Fruit fly (Drosophila melanogaster): ENCODE data around the gene Phyhd1.

DNA sequence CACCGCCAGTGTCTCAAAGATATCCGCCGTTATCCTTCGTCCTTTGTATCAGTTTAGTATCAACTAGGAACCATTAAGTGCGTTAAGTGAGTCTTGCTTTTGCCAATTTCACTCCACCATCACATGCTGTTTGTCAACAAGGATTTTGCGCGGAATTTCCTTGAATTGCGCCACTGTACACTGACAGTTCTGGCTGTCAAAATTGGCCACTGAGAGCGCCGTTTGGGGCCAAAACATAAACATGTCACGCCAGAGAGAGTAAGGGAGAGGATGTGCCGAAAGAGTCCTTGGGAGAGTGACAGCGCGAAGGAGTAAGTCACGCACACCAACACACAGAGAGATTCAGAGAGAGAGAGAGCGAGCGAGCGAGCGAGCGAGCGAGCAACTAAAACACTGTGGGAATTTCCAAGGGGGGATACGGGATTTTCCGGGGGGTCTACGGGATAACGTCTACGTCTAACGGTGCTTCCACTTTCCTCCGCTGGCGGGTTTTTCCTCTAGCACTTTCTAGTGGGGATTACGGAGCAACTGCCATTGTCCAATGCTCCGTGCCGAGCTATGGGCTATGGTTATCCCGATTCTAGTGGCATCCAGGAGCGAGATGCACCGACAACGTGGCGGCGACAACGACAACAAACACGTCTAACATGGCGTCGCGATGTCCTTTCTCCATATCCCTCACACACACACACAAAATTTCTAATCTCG lies 41.9 kb downstream of the Phyhd1 start:
- TF ChIP-seq psq (GFP tag; optimal IDR thresholded peaks at IDR 0.05) (no peak), pan (optimal IDR thresholded peaks at IDR 0.05) (no peak), Dfd (GFP tag; optimal IDR thresholded peaks at IDR 0.05) (no peak), usp (GFP tag; optimal IDR thresholded peaks at IDR 0.05) (no peak), Rel (GFP tag; optimal IDR thresholded peaks at IDR 0.05) (no peak), Rel (tag; optimal IDR thresholded peaks at IDR 0.05) (no peak), Vsx2 (GFP tag; optimal IDR thresholded peaks at IDR 0.05; ENCODE audit: partially characterized antibody) (no peak), Abd-B (GFP tag; optimal IDR thresholded peaks at IDR 0.05) (no peak), OdsH (GFP tag; optimal IDR thresholded peaks at IDR 0.05) (no peak), Dif (GFP tag; optimal IDR thresholded peaks at IDR 0.05; ENCODE audit: partially characterized antibody) (no peak), jim (GFP tag; optimal IDR thresholded peaks at IDR 0.05) (no peak)
